Fruit fly (Drosophila melanogaster) whole organism, embryonic: ENCODE measurements around the gene Zaf1.
A peak's percentile ranks its signal among the peaks of the same experiment; 100 is the strongest.

Experiments used
- ATbp ChIP-seq: fragments of 200-800 bp; sonication (Bioruptor generic); optimal IDR thresholded peaks from 2 replicates; lab custom pipeline; 2017; ENCODE audit warnings: missing biosample characterization, mild to moderate bottlenecking, missing genetic modification characterization, missing genetic modification reagents
- Abd-B ChIP-seq: fragments of 200-800 bp; sonication (Bioruptor generic); optimal IDR thresholded peaks from 2 replicates; lab custom pipeline; 2018; ENCODE audit warnings: missing biosample characterization, mild to moderate bottlenecking, missing genetic modification characterization, moderate library complexity
- Adf1 ChIP-seq: fragments of 200-800 bp; sonication (Bioruptor generic); IDR thresholded peaks from 2 replicates; pipeline ENCODE4 v1.3.6; 2022; ENCODE audit warnings: missing biosample characterization, missing genetic modification characterization
- B-H2 ChIP-seq: fragments of 200-800 bp; sonication (Bioruptor generic); optimal IDR thresholded peaks from 2 replicates; lab custom pipeline; 2018; ENCODE audit warnings: missing biosample characterization, mild to moderate bottlenecking, missing genetic modification characterization
- CG12659 ChIP-seq: fragments of 200-800 bp; sonication (Bioruptor generic); optimal IDR thresholded peaks from 3 replicates; lab custom pipeline; 2017; ENCODE audit warnings: mild to moderate bottlenecking, missing biosample characterization, missing genetic modification reagents, missing genetic modification characterization
- CG13624 ChIP-seq: fragments of 200-800 bp; sonication (Bioruptor generic); optimal IDR thresholded peaks from 2 replicates; lab custom pipeline; 2016; ENCODE audit warnings: missing biosample characterization, missing genetic modification characterization
- CG14667 ChIP-seq: fragments of 200-800 bp; sonication (Bioruptor generic); IDR thresholded peaks from 2 replicates; pipeline ENCODE4 v1.3.6; 2022; ENCODE audit warnings: missing biosample characterization, missing genetic modification characterization
- CG17186 ChIP-seq: fragments of 200-800 bp; sonication (Bioruptor generic); optimal IDR thresholded peaks from 3 replicates; lab custom pipeline; 2017; ENCODE audit warnings: missing biosample characterization, missing genetic modification reagents, missing genetic modification characterization
- CG2129 ChIP-seq: fragments of 200-800 bp; sonication (Bioruptor generic); IDR thresholded peaks from 2 replicates; pipeline ENCODE4 v1.3.6; 2022; ENCODE audit warnings: missing biosample characterization, missing genetic modification characterization; ENCODE audit not compliant: partially characterized antibody
- CG2199 ChIP-seq: fragments of 200-800 bp; sonication (Bioruptor generic); IDR thresholded peaks from 3 replicates; pipeline ENCODE4 v1.3.6; 2022; ENCODE audit warnings: missing biosample characterization, missing genetic modification characterization
- CG2889 ChIP-seq: fragments of 200-800 bp; sonication (Bioruptor generic); IDR thresholded peaks from 3 replicates; pipeline ENCODE4 v1.3.6; 2022; ENCODE audit warnings: missing biosample characterization, missing genetic modification characterization
- CG31441 ChIP-seq: fragments of 200-800 bp; sonication (Bioruptor generic); IDR thresholded peaks from 2 replicates; pipeline ENCODE4 v1.3.6; 2022; ENCODE audit warnings: missing biosample characterization, missing genetic modification characterization
- CG3847 ChIP-seq: fragments of 200-800 bp; sonication (Bioruptor generic); IDR thresholded peaks from 2 replicates; pipeline ENCODE4 v1.3.6; 2022; ENCODE audit warnings: missing biosample characterization, missing genetic modification characterization
- CG7372 ChIP-seq: fragments of 200-800 bp; sonication (Bioruptor generic); IDR thresholded peaks from 2 replicates; pipeline ENCODE4 v1.3.6; 2022; ENCODE audit warnings: missing biosample characterization, missing genetic modification characterization
- CG9797 ChIP-seq: fragments of 200-800 bp; sonication (Bioruptor generic); optimal IDR thresholded peaks from 3 replicates; lab custom pipeline; 2018; ENCODE audit warnings: missing biosample characterization, mild to moderate bottlenecking, missing genetic modification characterization
- CG9817 ChIP-seq: fragments of 200-800 bp; sonication (Bioruptor generic); optimal IDR thresholded peaks from 2 replicates; lab custom pipeline; 2018; ENCODE audit warnings: missing biosample characterization, mild to moderate bottlenecking, missing genetic modification characterization, moderate library complexity
- D19B ChIP-seq: fragments of 200-800 bp; sonication (Bioruptor generic); optimal IDR thresholded peaks from 2 replicates; lab custom pipeline; 2017; ENCODE audit warnings: missing biosample characterization, mild to moderate bottlenecking, missing genetic modification characterization
- Dfd ChIP-seq, 2 experiments: fragments of >200 bp; optimal IDR thresholded peaks; 2 replicates each; lab custom pipeline; 2017; ENCODE audit warnings: missing biosample characterization in 2 of 2, missing genetic modification characterization in 2 of 2
- E2f2 ChIP-seq: fragments of 200-800 bp; sonication (Bioruptor generic); IDR thresholded peaks from 2 replicates; pipeline ENCODE4 v1.3.6; 2022; ENCODE audit warnings: missing biosample characterization, missing genetic modification characterization
- Fer1 ChIP-seq: fragments of 200-800 bp; sonication (Bioruptor generic); optimal IDR thresholded peaks from 2 replicates; lab custom pipeline; 2017; ENCODE audit warnings: missing biosample characterization, mild to moderate bottlenecking, missing genetic modification characterization
- Gsc ChIP-seq: fragments of 200-800 bp; sonication (Bioruptor generic); IDR thresholded peaks from 2 replicates; pipeline ENCODE4 v1.3.6; 2022; ENCODE audit warnings: missing biosample characterization, missing genetic modification characterization
- Lhr ChIP-seq: fragments of 200-800 bp; sonication (Bioruptor generic); optimal IDR thresholded peaks from 3 replicates; lab custom pipeline; 2017; ENCODE audit warnings: mild to moderate bottlenecking, missing biosample characterization, missing genetic modification reagents, missing genetic modification characterization
- NFAT ChIP-seq: fragments of 200-800 bp; sonication (Bioruptor generic); IDR thresholded peaks from 2 replicates; pipeline ENCODE4 v1.3.6; 2022; ENCODE audit warnings: missing biosample characterization, missing genetic modification characterization
- Oaz ChIP-seq: fragments of 200-800 bp; sonication (Bioruptor generic); IDR thresholded peaks from 2 replicates; pipeline ENCODE4 v1.3.6; 2022; ENCODE audit warnings: missing biosample characterization, missing genetic modification characterization
- Opbp ChIP-seq: fragments of 200-800 bp; sonication (Bioruptor generic); IDR thresholded peaks from 3 replicates; pipeline ENCODE4 v1.3.6; 2022; ENCODE audit warnings: missing biosample characterization, missing genetic modification characterization; ENCODE audit not compliant: partially characterized antibody
- Ravus ChIP-seq: fragments of 200-800 bp; sonication (Bioruptor generic); IDR thresholded peaks from 2 replicates; pipeline ENCODE4 v1.3.6; 2022; ENCODE audit warnings: missing biosample characterization, missing genetic modification characterization
- Rx ChIP-seq: fragments of 200-800 bp; sonication (Bioruptor generic); IDR thresholded peaks from 2 replicates; pipeline ENCODE4 v1.3.6; 2022; ENCODE audit warnings: missing biosample characterization, missing genetic modification characterization
- Side ChIP-seq: fragments of 200-800 bp; sonication (Bioruptor generic); optimal IDR thresholded peaks from 2 replicates; lab custom pipeline; 2016; ENCODE audit warnings: missing biosample characterization, missing genetic modification characterization
- Trl ChIP-seq, 3 experiments: fragments of >200 bp in 2 of 3; fragments of 200-800 bp in 1 of 3; sonication (Bioruptor generic) in 1 of 3; optimal IDR thresholded peaks; 2 replicates in 1 of 3; 3 replicates in 2 of 3; lab custom pipeline; 2016 to 2017; ENCODE audit warnings: missing biosample characterization in 1 of 3, missing genetic modification characterization in 1 of 3
- Vsx1 ChIP-seq: fragments of 200-800 bp; sonication (Bioruptor generic); optimal IDR thresholded peaks from 2 replicates; lab custom pipeline; 2017; ENCODE audit warnings: missing biosample characterization, mild to moderate bottlenecking, missing genetic modification characterization, missing genetic modification reagents
- YL-1 ChIP-seq: fragments of 200-800 bp; sonication (Bioruptor generic); optimal IDR thresholded peaks from 3 replicates; lab custom pipeline; 2017; ENCODE audit warnings: missing biosample characterization, mild to moderate bottlenecking, missing genetic modification characterization
- bbx ChIP-seq: fragments of 200-800 bp; sonication (Bioruptor generic); IDR thresholded peaks from 2 replicates; pipeline ENCODE4 v1.3.6; 2022; ENCODE audit warnings: missing biosample characterization, missing genetic modification characterization; ENCODE audit not compliant: partially characterized antibody
- eve ChIP-seq, 2 experiments: fragments of >200 bp; optimal IDR thresholded peaks; 2 replicates each; lab custom pipeline; 2017; ENCODE audit warnings: missing biosample characterization in 2 of 2, missing genetic modification characterization in 2 of 2
- exex ChIP-seq: fragments of 200-800 bp; sonication (Bioruptor generic); optimal IDR thresholded peaks from 4 replicates; lab custom pipeline; 2018; ENCODE audit warnings: missing biosample characterization, mild to moderate bottlenecking, missing genetic modification characterization, moderate library complexity
- fd64A ChIP-seq: fragments of 200-800 bp; sonication (Bioruptor generic); optimal IDR thresholded peaks from 3 replicates; lab custom pipeline; 2018; ENCODE audit warnings: missing biosample characterization, mild to moderate bottlenecking, missing genetic modification characterization
- gcm ChIP-seq: fragments of 200-800 bp; sonication (Bioruptor generic); optimal IDR thresholded peaks from 2 replicates; lab custom pipeline; 2019; ENCODE audit warnings: missing biosample characterization, mild to moderate bottlenecking, missing genetic modification characterization, moderate library complexity
- her ChIP-seq: fragments of 200-800 bp; sonication (Bioruptor generic); optimal IDR thresholded peaks from 2 replicates; lab custom pipeline; 2016; ENCODE audit warnings: missing biosample characterization, missing genetic modification characterization
- insv ChIP-seq, 2 experiments: fragments of 200-800 bp; sonication (Bioruptor generic); optimal IDR thresholded peaks; 3 replicates each; lab custom pipeline; 2016 to 2018; ENCODE audit warnings: missing biosample characterization in 2 of 2, missing genetic modification characterization in 2 of 2
- kay ChIP-seq: fragments of 200-800 bp; sonication (Bioruptor generic); optimal IDR thresholded peaks from 2 replicates; lab custom pipeline; 2016; ENCODE audit warnings: missing biosample characterization, missing genetic modification characterization
- pho ChIP-seq: fragments of 200-800 bp; sonication (Bioruptor generic); optimal IDR thresholded peaks from 2 replicates; lab custom pipeline; 2016; ENCODE audit warnings: missing biosample characterization, missing genetic modification characterization
- sc ChIP-seq, 3 experiments: fragments of >200 bp in 2 of 3; fragments of 200-800 bp in 1 of 3; sonication (Bioruptor generic) in 1 of 3; optimal IDR thresholded peaks; 2 replicates in 2 of 3; 3 replicates in 1 of 3; lab custom pipeline; 2017; ENCODE audit warnings: mild to moderate bottlenecking in 1 of 3, missing biosample characterization in 1 of 3, missing genetic modification characterization in 1 of 3, missing genetic modification reagents in 1 of 3
- stc ChIP-seq: fragments of 200-800 bp; sonication (Bioruptor generic); IDR thresholded peaks from 2 replicates; pipeline ENCODE4 v1.3.6; 2022; ENCODE audit warnings: missing biosample characterization, missing genetic modification characterization
- stwl ChIP-seq: fragments of 200-800 bp; sonication (Bioruptor generic); optimal IDR thresholded peaks from 3 replicates; lab custom pipeline; 2018; ENCODE audit warnings: missing biosample characterization, mild to moderate bottlenecking, missing genetic modification characterization, moderate library complexity
- tna ChIP-seq: fragments of 200-800 bp; sonication (Bioruptor generic); IDR thresholded peaks from 2 replicates; pipeline ENCODE4 v1.3.6; 2022; ENCODE audit warnings: missing biosample characterization, missing genetic modification characterization; ENCODE audit not compliant: partially characterized antibody
- wdn ChIP-seq: fragments of 200-800 bp; sonication (Bioruptor generic); IDR thresholded peaks from 2 replicates; pipeline ENCODE4 v1.3.6; 2022; ENCODE audit warnings: missing biosample characterization, missing genetic modification characterization
- wek ChIP-seq: fragments of 200-800 bp; sonication (Bioruptor generic); optimal IDR thresholded peaks from 3 replicates; lab custom pipeline; 2018; ENCODE audit warnings: missing biosample characterization, mild to moderate bottlenecking, missing genetic modification characterization, moderate library complexity
- zen2 ChIP-seq: fragments of 200-800 bp; sonication (Bioruptor generic); IDR thresholded peaks from 3 replicates; pipeline ENCODE4 v1.3.6; 2022; ENCODE audit warnings: missing biosample characterization, missing genetic modification characterization; ENCODE audit not compliant: partially characterized antibody

The Zaf1 gene

dm6 chr3R:11650105-11651039 lies 24.9 kb upstream of the Zaf1 start, which contains the start of the genes Csk and Elp1 (continued):
- TF ChIP-seq CG31441 (GFP tag; lab: Robert Waterston, UW), result peak; percentile 66; the same call in 1 of the 2 replicates
- peak; percentile 10 for TF ChIP-seq fd64A
- TF ChIP-seq CG2199 (GFP tag; lab: Robert Waterston, UW), result no peak
- TF ChIP-seq gcm (GFP tag; lab: Kevin White, UChicago), result no peak
- TF ChIP-seq Fer1 (GFP tag; lab: Kevin White, UChicago), result peak; percentile 60
- TF ChIP-seq YL-1, result peak; percentile 74
- 0 out of 3 replicates have a peak, but pooled peaks have one; percentile 12 for TF ChIP-seq Opbp (GFP tag; lab: Robert Waterston, UW)
- no peak for TF ChIP-seq wek (GFP tag; lab: Kevin White, UChicago)
- TF ChIP-seq CG9797, result peak; percentile 96
- TF ChIP-seq NFAT (GFP tag; lab: Robert Waterston, UW), result peak; percentile 56; the same call in 1 of the 2 replicates
- peak; percentile 74 for TF ChIP-seq Adf1 (GFP tag; lab: Robert Waterston, UW)
- TF ChIP-seq zen2 (GFP tag; lab: Robert Waterston, UW), result no peak
- TF ChIP-seq CG7372, result 0 out of 2 replicates have a peak, but pooled peaks have one; percentile 39
- TF ChIP-seq exex (tag; lab: Kevin White, UChicago), result peak; percentile 16
- peak; percentile 15; the same call in 1 of the 2 replicates for TF ChIP-seq bbx (GFP tag; lab: Robert Waterston, UW)
- no peak for TF ChIP-seq sc (optimal IDR thresholded peaks at IDR 0.05; lab: Kevin White, UChicago)
- no peak for TF ChIP-seq sc (GFP tag; optimal IDR thresholded peaks at IDR 0.05; lab: Kevin White, UChicago)
- peak; percentile 40 for TF ChIP-seq E2f2
- no peak for TF ChIP-seq stc (GFP tag; lab: Robert Waterston, UW)
- no peak for TF ChIP-seq Side (GFP tag; lab: Kevin White, UChicago)
- no peak for TF ChIP-seq CG2129
- no peak for TF ChIP-seq CG2889
- TF ChIP-seq ATbp (GFP tag; lab: Kevin White, UChicago), result no peak
- TF ChIP-seq Oaz, result no peak
- peak in 1 of 2 experiments; percentile 17 for TF ChIP-seq Trl (optimal IDR thresholded peaks at IDR 0.05; lab: Kevin White, UChicago)
- TF ChIP-seq Trl (GFP tag; optimal IDR thresholded peaks at IDR 0.05; lab: Kevin White, UChicago), result no peak
- peak in 1 of 2 experiments; percentile 59 for TF ChIP-seq insv (GFP tag; optimal IDR thresholded peaks at IDR 0.05; lab: Kevin White, UChicago)
- no peak for TF ChIP-seq D19B (GFP tag; lab: Kevin White, UChicago)
- TF ChIP-seq CG3847 (GFP tag; lab: Robert Waterston, UW), result peak; percentile 88
- TF ChIP-seq Lhr (GFP tag; lab: Kevin White, UChicago), result peak; percentile 69
- TF ChIP-seq CG13624, result peak; percentile 8
- TF ChIP-seq wdn (GFP tag; lab: Robert Waterston, UW), result no peak
- TF ChIP-seq CG14667 (GFP tag; lab: Robert Waterston, UW), result no peak
- TF ChIP-seq CG17186 (GFP tag; lab: Kevin White, UChicago), result peak; percentile 41
- TF ChIP-seq kay, result peak; percentile 38
- no peak for TF ChIP-seq tna (GFP tag; lab: Robert Waterston, UW)
- peak; percentile 59 for TF ChIP-seq Abd-B (GFP tag; lab: Kevin White, UChicago)
- peak; percentile 58 for TF ChIP-seq CG9817 (tag; lab: Kevin White, UChicago)
- no peak for TF ChIP-seq Dfd (GFP tag; optimal IDR thresholded peaks at IDR 0.05; lab: Kevin White, UChicago)
- TF ChIP-seq stwl (tag; lab: Kevin White, UChicago), result peak; percentile 97
- peak in 1 of 2 experiments; percentile 50 for TF ChIP-seq eve (GFP tag; optimal IDR thresholded peaks at IDR 0.05; lab: Kevin White, UChicago)
- peak; percentile 27 for TF ChIP-seq her
- peak; percentile 49 for TF ChIP-seq B-H2 (GFP tag; lab: Kevin White, UChicago)
- TF ChIP-seq Vsx1 (GFP tag; lab: Kevin White, UChicago), result peak; percentile 20
- peak; percentile 92 for TF ChIP-seq CG12659 (GFP tag; lab: Kevin White, UChicago)
- peak; percentile 3 for TF ChIP-seq pho (GFP tag; lab: Kevin White, UChicago)
- TF ChIP-seq Gsc (GFP tag; lab: Robert Waterston, UW), result no peak
- no peak for TF ChIP-seq Rx (GFP tag; lab: Robert Waterston, UW)
- TF ChIP-seq Ravus, result no peak
